Fruit fly (Drosophila melanogaster): ENCODE measurements around the gene CG32195.
A peak's percentile ranks its signal among the peaks of the same experiment; 100 is the strongest.

Gene CG32195

dm6 chr3L:18121889-18122288, 9.1 kb downstream of the CG32195 start, which contains the start of gene CG42853:
CG42853 (minus strand) TSS chr3L:18121989.
- TF ChIP-seq CG8159 (tag; optimal IDR thresholded peaks at IDR 0.05), result no peak
- no peak for TF ChIP-seq CG12605 (GFP tag; IDR thresholded peaks at IDR 0.05)
- no peak for TF ChIP-seq gl (tag; optimal IDR thresholded peaks at IDR 0.05)
- no peak for TF ChIP-seq CG32121 (GFP tag; IDR thresholded peaks at IDR 0.05)
- TF ChIP-seq CG4496 (GFP tag; IDR thresholded peaks at IDR 0.05), result no peak
- TF ChIP-seq CG17806 (tag; optimal IDR thresholded peaks at IDR 0.05), result no peak
- TF ChIP-seq Pif1A (GFP tag; optimal IDR thresholded peaks at IDR 0.05), result no peak
- no peak for TF ChIP-seq rn (GFP tag; IDR thresholded peaks at IDR 0.05)
- TF ChIP-seq EcR (GFP tag; optimal IDR thresholded peaks at IDR 0.05), result no peak
- TF ChIP-seq fd96Ca (GFP tag; IDR thresholded peaks at IDR 0.05), result no peak
- TF ChIP-seq CG14655 (GFP tag; optimal IDR thresholded peaks at IDR 0.05), result no peak
- TF ChIP-seq CG13204 (GFP tag; optimal IDR thresholded peaks at IDR 0.05), result no peak

dm6 chr3L:18124138-18124537, 11.4 kb downstream of the CG32195 start:
- no peak for TF ChIP-seq rn (GFP tag; IDR thresholded peaks at IDR 0.05)
- TF ChIP-seq Pif1A (GFP tag; optimal IDR thresholded peaks at IDR 0.05), result no peak
- no peak for TF ChIP-seq D1 (tag; optimal IDR thresholded peaks at IDR 0.05)
- no peak for TF ChIP-seq CG9948 (tag; optimal IDR thresholded peaks at IDR 0.05)
- no peak for TF ChIP-seq CG34367 (tag; optimal IDR thresholded peaks at IDR 0.05)
- TF ChIP-seq CG10348 (GFP tag; IDR thresholded peaks at IDR 0.05), result no peak
- TF ChIP-seq CG32121 (GFP tag; IDR thresholded peaks at IDR 0.05), result no peak
- TF ChIP-seq CG14655 (GFP tag; optimal IDR thresholded peaks at IDR 0.05), result no peak
- TF ChIP-seq Pif1B (GFP tag; optimal IDR thresholded peaks at IDR 0.05), result no peak

- TF ChIP-seq CG32121 (GFP tag; IDR thresholded peaks at IDR 0.05) (no peak), CG13204 (GFP tag; optimal IDR thresholded peaks at IDR 0.05) (no peak), EcR (GFP tag; optimal IDR thresholded peaks at IDR 0.05) (no peak), Snoo (tag; optimal IDR thresholded peaks at IDR 0.05) (no peak), CG17806 (tag; optimal IDR thresholded peaks at IDR 0.05) (no peak), CG4496 (GFP tag; IDR thresholded peaks at IDR 0.05) (no peak), gl (tag; optimal IDR thresholded peaks at IDR 0.05) (no peak), CG8159 (tag; optimal IDR thresholded peaks at IDR 0.05) (no peak), rn (GFP tag; IDR thresholded peaks at IDR 0.05) (no peak), D1 (tag; optimal IDR thresholded peaks at IDR 0.05) (no peak), fd96Ca (GFP tag; IDR thresholded peaks at IDR 0.05) (no peak), CG10348 (GFP tag; IDR thresholded peaks at IDR 0.05) (no peak), CG12605 (GFP tag; IDR thresholded peaks at IDR 0.05) (no peak), CG8301 (tag; optimal IDR thresholded peaks at IDR 0.05) (no peak)
Measured at dm6 chr3L:18132589-18132988, 19.8 kb downstream of the CG32195 start, which contains the start of gene Cyp312a1. Cyp312a1 (minus strand) TSS chr3L:18132689.

- TF ChIP-seq CG8159 (tag; optimal IDR thresholded peaks at IDR 0.05), result peak; percentile 59
- peak; percentile 21 for TF ChIP-seq EcR (GFP tag; optimal IDR thresholded peaks at IDR 0.05)
- peak; percentile 43 for TF ChIP-seq CG15710 (tag; optimal IDR thresholded peaks at IDR 0.05)
- TF ChIP-seq D1 (tag; optimal IDR thresholded peaks at IDR 0.05), result no peak
- TF ChIP-seq CG14655 (GFP tag; optimal IDR thresholded peaks at IDR 0.05), result peak; percentile 22
- no peak for TF ChIP-seq CG12605 (GFP tag; IDR thresholded peaks at IDR 0.05)
- TF ChIP-seq Pif1A (GFP tag; optimal IDR thresholded peaks at IDR 0.05), result peak; percentile 31
- TF ChIP-seq fd96Ca (GFP tag; IDR thresholded peaks at IDR 0.05), result no peak
- TF ChIP-seq CG13204 (GFP tag; optimal IDR thresholded peaks at IDR 0.05), result no peak
- TF ChIP-seq CG9948 (tag; optimal IDR thresholded peaks at IDR 0.05), result peak; percentile 22
- TF ChIP-seq CG8301 (tag; optimal IDR thresholded peaks at IDR 0.05), result no peak
- TF ChIP-seq gl (tag; optimal IDR thresholded peaks at IDR 0.05), result no peak
- TF ChIP-seq CG4496 (GFP tag; IDR thresholded peaks at IDR 0.05), result no peak
- peak; percentile 12 for TF ChIP-seq CG34367 (tag; optimal IDR thresholded peaks at IDR 0.05)
- TF ChIP-seq Pif1B (GFP tag; optimal IDR thresholded peaks at IDR 0.05), result peak; percentile 49
- 0 out of 2 replicates have a peak, but pooled peaks have one; percentile 7 for TF ChIP-seq CG10348 (GFP tag; IDR thresholded peaks at IDR 0.05)
- TF ChIP-seq rn (GFP tag; IDR thresholded peaks at IDR 0.05), result no peak
- peak; percentile 41 for TF ChIP-seq CG17806 (tag; optimal IDR thresholded peaks at IDR 0.05)
- TF ChIP-seq CG32121 (GFP tag; IDR thresholded peaks at IDR 0.05), result no peak
- TF ChIP-seq Ets98B (GFP tag; IDR thresholded peaks at IDR 0.05), result no peak
- TF ChIP-seq Snoo (tag; optimal IDR thresholded peaks at IDR 0.05), result peak; percentile 55
Measured at dm6 chr3L:18137197-18137596, 24.4 kb downstream of the CG32195 start.

- TF ChIP-seq CG32121 (GFP tag; IDR thresholded peaks at IDR 0.05) (no peak), D1 (tag; optimal IDR thresholded peaks at IDR 0.05) (no peak), CG8301 (tag; optimal IDR thresholded peaks at IDR 0.05) (no peak), EcR (GFP tag; optimal IDR thresholded peaks at IDR 0.05) (no peak), CG4496 (GFP tag; IDR thresholded peaks at IDR 0.05) (no peak), CG17806 (tag; optimal IDR thresholded peaks at IDR 0.05) (no peak), CG13204 (GFP tag; optimal IDR thresholded peaks at IDR 0.05) (no peak)
Measured at dm6 chr3L:18138280-18138679, 25.5 kb downstream of the CG32195 start.

- TF ChIP-seq fd96Ca (GFP tag; IDR thresholded peaks at IDR 0.05) (no peak), CG8301 (tag; optimal IDR thresholded peaks at IDR 0.05) (no peak), CG34367 (tag; optimal IDR thresholded peaks at IDR 0.05) (no peak), CG13204 (GFP tag; optimal IDR thresholded peaks at IDR 0.05) (no peak), CG4496 (GFP tag; IDR thresholded peaks at IDR 0.05) (peak; percentile 62), CG14655 (GFP tag; optimal IDR thresholded peaks at IDR 0.05) (no peak), gl (tag; optimal IDR thresholded peaks at IDR 0.05) (no peak), CG10348 (GFP tag; IDR thresholded peaks at IDR 0.05) (no peak), CG9948 (tag; optimal IDR thresholded peaks at IDR 0.05) (no peak), CG15710 (tag; optimal IDR thresholded peaks at IDR 0.05) (no peak), Pif1A (GFP tag; optimal IDR thresholded peaks at IDR 0.05) (peak; percentile 32), CG12605 (GFP tag; IDR thresholded peaks at IDR 0.05) (peak; percentile 18; the same call in 1 of the 2 replicates), CG8159 (tag; optimal IDR thresholded peaks at IDR 0.05) (no peak), Ets98B (GFP tag; IDR thresholded peaks at IDR 0.05) (peak; percentile 63; the same call in 1 of the 2 replicates), CG17806 (tag; optimal IDR thresholded peaks at IDR 0.05) (no peak), EcR (GFP tag; optimal IDR thresholded peaks at IDR 0.05) (peak; percentile 85), CG32121 (GFP tag; IDR thresholded peaks at IDR 0.05) (peak; percentile 55; the same call in 1 of the 2 replicates), Pif1B (GFP tag; optimal IDR thresholded peaks at IDR 0.05) (peak; percentile 24), Snoo (tag; optimal IDR thresholded peaks at IDR 0.05) (no peak), rn (GFP tag; IDR thresholded peaks at IDR 0.05) (no peak), D1 (tag; optimal IDR thresholded peaks at IDR 0.05) (no peak)
Measured at dm6 chr3L:18139184-18139629, 26.4 kb downstream of the CG32195 start, which contains the start of gene geko. geko (plus strand) TSS chr3L:18139402.

Measured in whole organism, pupa.